Fruit fly (Drosophila melanogaster) whole organism, pupa: ENCODE results near the gene mTerf5.
A peak's percentile ranks its signal among the peaks of the same experiment; 100 is the strongest.

Experiments used
- CG10348 ChIP-seq: fragments of 200-800 bp; sonication (Bioruptor generic); IDR thresholded peaks from 2 replicates; pipeline ENCODE4 v1.3.6; 2022; ENCODE audit warnings: missing biosample characterization, missing genetic modification characterization
- CG12605 ChIP-seq: fragments of 200-800 bp; sonication (Bioruptor generic); IDR thresholded peaks from 2 replicates; pipeline ENCODE4 v1.3.6; 2022; ENCODE audit warnings: missing biosample characterization, missing genetic modification characterization
- CG13204 ChIP-seq: fragments of 200-800 bp; sonication (Bioruptor generic); optimal IDR thresholded peaks from 2 replicates; lab custom pipeline; 2018; ENCODE audit warnings: missing biosample characterization, mild to moderate bottlenecking, missing genetic modification characterization, moderate library complexity
- CG14655 ChIP-seq: fragments of 200-800 bp; sonication (Bioruptor generic); optimal IDR thresholded peaks from 3 replicates; lab custom pipeline; 2017; ENCODE audit warnings: mild to moderate bottlenecking, missing biosample characterization, missing genetic modification reagents, missing genetic modification characterization
- CG15710 ChIP-seq: fragments of 200-800 bp; sonication (Bioruptor generic); optimal IDR thresholded peaks from 2 replicates; lab custom pipeline; 2018; ENCODE audit warnings: missing biosample characterization, mild to moderate bottlenecking, missing genetic modification characterization, moderate library complexity
- CG17806 ChIP-seq: fragments of 200-800 bp; sonication (Bioruptor generic); optimal IDR thresholded peaks from 2 replicates; lab custom pipeline; 2018; ENCODE audit warnings: missing biosample characterization, mild to moderate bottlenecking, missing genetic modification characterization, moderate library complexity
- CG32121 ChIP-seq: fragments of 200-800 bp; sonication (Bioruptor generic); IDR thresholded peaks from 2 replicates; pipeline ENCODE4 v1.3.6; 2022; ENCODE audit warnings: missing biosample characterization, missing genetic modification characterization
- CG34367 ChIP-seq: fragments of 200-800 bp; sonication (Bioruptor generic); optimal IDR thresholded peaks from 2 replicates; lab custom pipeline; 2018; ENCODE audit warnings: missing biosample characterization, mild to moderate bottlenecking, missing genetic modification characterization
- CG4496 ChIP-seq: fragments of 200-800 bp; sonication (Bioruptor generic); IDR thresholded peaks from 3 replicates; pipeline ENCODE4 v1.3.6; 2022; ENCODE audit warnings: missing biosample characterization, missing genetic modification characterization
- CG8159 ChIP-seq: fragments of 200-800 bp; sonication (Bioruptor generic); optimal IDR thresholded peaks from 3 replicates; lab custom pipeline; 2018; ENCODE audit warnings: missing biosample characterization, mild to moderate bottlenecking, missing genetic modification characterization, moderate library complexity
- CG8301 ChIP-seq: fragments of 200-800 bp; sonication (Bioruptor generic); optimal IDR thresholded peaks from 2 replicates; lab custom pipeline; 2018; ENCODE audit warnings: missing biosample characterization, mild to moderate bottlenecking, missing genetic modification characterization
- CG9948 ChIP-seq: fragments of 200-800 bp; sonication (Bioruptor generic); optimal IDR thresholded peaks from 2 replicates; lab custom pipeline; 2018; ENCODE audit warnings: missing biosample characterization, mild to moderate bottlenecking, missing genetic modification characterization, moderate library complexity
- D1 ChIP-seq: fragments of 200-800 bp; sonication (Bioruptor generic); optimal IDR thresholded peaks from 2 replicates; lab custom pipeline; 2018; ENCODE audit warnings: missing biosample characterization, mild to moderate bottlenecking, missing genetic modification characterization, moderate library complexity
- EcR ChIP-seq: fragments of 200-800 bp; sonication (Bioruptor generic); optimal IDR thresholded peaks from 3 replicates; lab custom pipeline; 2019; ENCODE audit warnings: missing biosample characterization, missing genetic modification characterization, mild to moderate bottlenecking, moderate library complexity, missing genetic modification reagents
- Ets98B ChIP-seq: fragments of 200-800 bp; sonication (Bioruptor generic); IDR thresholded peaks from 2 replicates; pipeline ENCODE4 v1.3.6; 2022; ENCODE audit warnings: missing biosample characterization, missing genetic modification characterization
- Pif1A ChIP-seq: fragments of 200-800 bp; sonication (Bioruptor generic); optimal IDR thresholded peaks from 3 replicates; lab custom pipeline; 2016; ENCODE audit warnings: missing biosample characterization, missing genetic modification characterization
- Pif1B ChIP-seq: fragments of 200-800 bp; sonication (Bioruptor generic); optimal IDR thresholded peaks from 3 replicates; lab custom pipeline; 2016; ENCODE audit warnings: missing biosample characterization, missing genetic modification characterization
- Snoo ChIP-seq: fragments of 200-800 bp; sonication (Bioruptor generic); optimal IDR thresholded peaks from 3 replicates; lab custom pipeline; 2017; ENCODE audit warnings: missing biosample characterization, mild to moderate bottlenecking, missing genetic modification characterization, inconsistent platforms
- fd96Ca ChIP-seq: fragments of 200-800 bp; sonication (Bioruptor generic); IDR thresholded peaks from 3 replicates; pipeline ENCODE4 v1.3.6; 2022; ENCODE audit warnings: missing biosample characterization, missing genetic modification characterization
- gl ChIP-seq: fragments of 200-800 bp; sonication (Bioruptor generic); optimal IDR thresholded peaks from 2 replicates; lab custom pipeline; 2018; ENCODE audit warnings: missing biosample characterization, mild to moderate bottlenecking, missing genetic modification characterization
- rn ChIP-seq: fragments of 200-800 bp; sonication (Bioruptor generic); IDR thresholded peaks from 2 replicates; pipeline ENCODE4 v1.3.6; 2022; ENCODE audit warnings: missing biosample characterization, missing genetic modification characterization

The mTerf5 gene

DNA sequence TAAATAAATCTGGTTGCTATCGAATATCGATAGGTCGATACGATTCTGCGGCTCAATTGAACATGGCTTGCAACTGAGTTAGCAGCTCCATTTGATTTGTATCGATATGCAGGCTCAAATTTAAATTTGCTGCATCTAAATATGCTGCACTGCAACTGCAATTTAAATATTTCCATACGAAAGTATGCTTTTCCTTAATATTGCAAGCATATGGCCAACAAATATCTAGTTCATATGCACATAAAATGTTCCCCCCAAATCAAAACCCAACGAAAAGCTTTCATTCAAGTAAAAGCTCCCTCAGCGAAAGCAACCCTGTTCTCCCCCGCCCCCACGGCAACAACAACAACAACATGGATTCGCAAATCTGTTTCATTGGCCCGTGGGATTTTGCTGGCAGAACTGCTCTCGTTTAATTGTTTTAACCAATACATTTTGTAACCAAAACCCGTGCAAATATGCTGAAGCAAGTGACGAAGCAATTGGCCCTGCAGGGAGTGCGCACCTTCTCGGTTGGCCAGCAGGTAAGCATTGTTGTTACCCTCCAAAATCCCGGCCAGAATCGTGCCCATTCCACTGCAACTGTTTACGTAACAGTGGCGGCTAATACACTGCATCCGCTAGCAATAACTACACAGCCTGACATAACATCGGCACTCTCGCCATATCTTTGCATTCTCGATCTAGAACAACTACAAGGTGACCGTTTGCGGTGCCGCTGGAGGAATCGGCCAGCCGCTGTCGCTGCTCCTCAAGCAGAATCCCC lies 2.7 kb upstream of the mTerf5 start, which contains the start of the genes CG7168 and Mdh2:
CG7168 (minus strand) TSS at position 40 of the 766 bp plus-strand sequence.
Mdh2 (plus strand) TSS at position 354 of the 766 bp plus-strand sequence.
- TF ChIP-seq EcR (GFP tag; lab: Kevin White, UChicago) (peak; percentile 6), gl (no peak)

DNA sequence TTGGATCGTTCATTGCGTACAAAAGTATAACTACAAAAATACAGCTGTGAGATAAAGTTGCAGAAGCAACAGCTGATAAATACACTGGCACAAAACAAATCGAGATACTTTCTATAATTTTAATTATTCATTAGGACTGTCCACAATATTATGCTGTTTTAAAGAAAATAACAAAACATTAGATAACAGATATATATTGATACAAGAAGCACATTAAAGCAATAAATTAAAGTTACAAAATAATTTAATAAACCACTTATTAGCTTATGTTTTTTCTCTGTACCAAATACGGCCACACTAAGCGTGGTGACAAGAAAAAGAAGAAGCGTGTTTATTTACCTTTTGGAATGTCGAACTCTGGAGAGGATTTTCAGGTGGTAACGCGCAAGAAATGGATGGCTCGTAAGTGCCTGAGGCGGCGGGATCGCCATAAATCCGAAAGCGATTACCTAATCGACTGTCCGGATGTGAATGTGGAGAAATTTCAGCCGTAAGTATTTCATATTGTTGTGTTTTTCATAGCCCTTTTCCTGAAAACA lies 3.2 kb downstream of the mTerf5 start, which contains the start of the genes CG7988 and CG7183:
CG7988 (plus strand) TSS at position 316 of the 539 bp plus-strand sequence.
CG7183 (minus strand) TSS at position 489 of the 539 bp plus-strand sequence.
- peak; percentile 99 for TF ChIP-seq CG15710 (tag; lab: Kevin White, UChicago)
- peak; percentile 96 for TF ChIP-seq Ets98B (GFP tag; lab: Robert Waterston, UW)
- peak; percentile 98 for TF ChIP-seq CG17806 (tag; lab: Kevin White, UChicago)
- peak; percentile 93 for TF ChIP-seq CG10348 (GFP tag; lab: Robert Waterston, UW)
- TF ChIP-seq Snoo (tag; lab: Kevin White, UChicago) = peak; percentile 98
- no peak for TF ChIP-seq CG13204 (GFP tag; lab: Kevin White, UChicago)
- TF ChIP-seq fd96Ca = no peak
- TF ChIP-seq rn (GFP tag; lab: Robert Waterston, UW) = peak; percentile 98
- peak; percentile 99 for TF ChIP-seq CG8159
- peak; percentile 98 for TF ChIP-seq CG32121 (GFP tag; lab: Robert Waterston, UW)
- TF ChIP-seq CG4496 = peak; percentile 98
- TF ChIP-seq D1 (tag; lab: Kevin White, UChicago) = no peak
- peak; percentile 97 for TF ChIP-seq CG8301 (tag; lab: Kevin White, UChicago)
- TF ChIP-seq CG9948 (tag; lab: Kevin White, UChicago) = peak; percentile 99
- peak; percentile 96 for TF ChIP-seq CG14655
- TF ChIP-seq Pif1B (GFP tag; lab: Kevin White, UChicago) = peak; percentile 90
- no peak for TF ChIP-seq EcR (GFP tag; lab: Kevin White, UChicago)
- peak; percentile 91 for TF ChIP-seq gl
- TF ChIP-seq Pif1A = peak; percentile 94
- TF ChIP-seq CG34367 = peak; percentile 98
- peak; percentile 98 for TF ChIP-seq CG12605 (GFP tag; lab: Robert Waterston, UW)

dm6 chr3R:18215900-18216299 lies 7.6 kb downstream of the mTerf5 start, which contains the start of gene CG14314:
CG14314 (plus strand) TSS chr3R:18216142.
- TF ChIP-seq Pif1B (GFP tag; lab: Kevin White, UChicago) = no peak
- no peak for TF ChIP-seq Snoo (tag; lab: Kevin White, UChicago)
- TF ChIP-seq Ets98B (GFP tag; lab: Robert Waterston, UW) = no peak
- TF ChIP-seq CG32121 (GFP tag; lab: Robert Waterston, UW) = no peak
- no peak for TF ChIP-seq CG17806 (tag; lab: Kevin White, UChicago)
- TF ChIP-seq CG12605 (GFP tag; lab: Robert Waterston, UW) = no peak
- TF ChIP-seq, all 21 proteins: peak for 0

DNA sequence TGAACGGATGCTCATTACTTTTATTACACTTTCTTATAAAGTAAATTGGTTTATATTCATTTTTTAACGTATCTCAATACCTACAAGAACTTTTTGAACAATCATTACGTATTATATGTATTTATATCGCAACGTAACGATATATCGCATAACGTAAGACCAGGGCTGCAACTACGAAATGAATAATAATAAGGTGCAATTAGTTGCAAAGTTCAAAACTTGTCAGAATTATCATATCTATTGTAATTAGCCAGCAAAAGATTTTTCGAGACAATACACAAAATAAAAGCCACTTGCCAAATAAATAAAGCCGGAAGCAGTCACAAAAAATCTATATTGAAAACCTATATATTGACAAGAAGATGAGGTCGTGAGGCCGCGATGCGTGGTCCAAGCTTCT lies 8.2 kb downstream of the mTerf5 start:
- TF ChIP-seq CG8159 (peak; percentile 18), CG17806 (tag; lab: Kevin White, UChicago) (no peak), Pif1A (peak; percentile 31), CG9948 (tag; lab: Kevin White, UChicago) (no peak), Ets98B (GFP tag; lab: Robert Waterston, UW) (no peak), CG32121 (GFP tag; lab: Robert Waterston, UW) (0 out of 2 replicates have a peak, but pooled peaks have one; percentile 13), CG34367 (no peak), Pif1B (GFP tag; lab: Kevin White, UChicago) (peak; percentile 2), CG15710 (tag; lab: Kevin White, UChicago) (peak; percentile 7), Snoo (tag; lab: Kevin White, UChicago) (no peak), CG4496 (peak; percentile 45; the same call in 1 of the 3 replicates)

- TF ChIP-seq CG14655 (no peak), CG10348 (GFP tag; lab: Robert Waterston, UW) (no peak), CG12605 (GFP tag; lab: Robert Waterston, UW) (no peak), CG15710 (tag; lab: Kevin White, UChicago) (no peak), CG4496 (no peak), EcR (GFP tag; lab: Kevin White, UChicago) (no peak), rn (GFP tag; lab: Robert Waterston, UW) (no peak), CG8159 (no peak), Pif1A (no peak), fd96Ca (no peak), D1 (tag; lab: Kevin White, UChicago) (no peak), Ets98B (GFP tag; lab: Robert Waterston, UW) (no peak), CG32121 (GFP tag; lab: Robert Waterston, UW) (no peak), CG9948 (tag; lab: Kevin White, UChicago) (no peak), gl (no peak), CG34367 (no peak), Snoo (tag; lab: Kevin White, UChicago) (no peak)
Observed at dm6 chr3R:18208479-18208878, 15.0 kb downstream of the mTerf5 start, which contains the start of gene CG44158. CG44158 (plus strand) TSS chr3R:18208779.

DNA sequence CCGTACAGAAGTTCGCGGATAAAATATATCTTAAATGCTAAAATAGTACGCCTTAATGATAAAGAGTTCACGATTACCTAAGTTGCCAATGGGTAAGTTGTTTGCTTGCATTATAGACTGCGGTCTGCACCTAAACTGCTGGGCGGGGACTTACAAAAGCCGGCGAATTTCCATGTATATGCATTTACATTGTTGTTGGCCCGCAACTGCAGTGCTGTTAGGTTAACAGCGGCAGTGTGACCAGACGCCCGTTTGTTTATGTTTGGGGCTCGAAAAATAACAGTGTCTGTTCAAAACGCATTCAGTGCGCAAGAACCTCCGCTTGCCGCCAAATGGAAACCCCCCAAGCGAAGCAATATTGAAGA lies 23.6 kb downstream of the mTerf5 start:
- TF ChIP-seq D1 (tag; lab: Kevin White, UChicago) (no peak), rn (GFP tag; lab: Robert Waterston, UW) (no peak), EcR (GFP tag; lab: Kevin White, UChicago) (no peak), CG13204 (GFP tag; lab: Kevin White, UChicago) (no peak), CG8159 (no peak), Pif1B (GFP tag; lab: Kevin White, UChicago) (no peak), CG15710 (tag; lab: Kevin White, UChicago) (no peak), fd96Ca (no peak), CG32121 (GFP tag; lab: Robert Waterston, UW) (no peak), CG17806 (tag; lab: Kevin White, UChicago) (no peak), CG4496 (no peak), CG12605 (GFP tag; lab: Robert Waterston, UW) (no peak), Ets98B (GFP tag; lab: Robert Waterston, UW) (no peak), gl (no peak)
